Worm (Caenorhabditis elegans): ENCODE data around the gene F10E9.4.

DNA sequence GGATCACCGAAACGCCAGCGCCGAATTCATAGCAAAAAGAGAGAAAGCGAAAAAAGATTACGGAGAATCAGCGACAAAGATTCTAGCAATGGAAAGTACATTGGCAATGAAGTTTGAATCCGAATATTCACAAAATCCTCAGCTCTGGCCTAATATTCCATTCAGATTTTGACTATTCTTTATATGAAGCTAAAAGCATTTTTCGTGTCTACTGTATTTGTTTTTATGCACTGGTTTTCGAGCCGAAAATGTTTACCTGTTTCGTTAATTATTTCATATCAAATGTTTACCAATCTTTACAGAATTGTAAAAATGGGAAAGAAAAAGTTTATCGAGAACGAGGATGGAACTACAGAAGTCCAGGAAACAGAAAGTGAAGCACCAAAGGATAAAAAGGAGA is at the start of gene F10E9.4:
- no peak for TF ChIP-seq ama-1 (optimal IDR thresholded peaks at IDR 0.05)
- TF ChIP-seq mep-1 (tag; optimal IDR thresholded peaks at IDR 0.05): no peak
